Worm (Caenorhabditis elegans): Measurements from ENCODE around the gene sir-2.3.

Gene sir-2.3

DNA sequence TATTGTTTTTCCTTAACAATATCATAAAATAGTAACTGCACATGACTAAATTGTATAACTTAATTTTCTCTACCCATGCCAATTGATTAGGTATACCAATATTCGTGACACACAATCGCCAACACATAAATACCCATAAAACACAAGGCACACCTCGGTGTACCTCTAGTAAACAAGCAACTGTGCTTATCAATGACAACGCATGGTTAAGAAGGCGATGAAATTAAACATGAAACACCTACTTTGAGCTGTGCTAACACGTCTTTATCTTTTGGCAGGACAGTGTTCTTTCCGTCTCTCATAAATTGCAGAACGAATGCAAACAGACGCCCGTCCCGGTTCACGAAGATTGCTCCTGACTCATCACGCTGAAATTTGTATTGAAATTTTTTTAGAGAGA, 20.7 kb upstream of the sir-2.3 start (continued):
- no peak for TF ChIP-seq aly-2 (tag; optimal IDR thresholded peaks at IDR 0.05)
- TF ChIP-seq T20F7.1 (GFP tag; optimal IDR thresholded peaks at IDR 0.05), result no peak
- no peak for TF ChIP-seq tag-97 (GFP tag; IDR thresholded peaks at IDR 0.05)
- TF ChIP-seq nhr-28 (tag; optimal IDR thresholded peaks at IDR 0.05), result peak; percentile 94
- TF ChIP-seq hlh-11 (tag; optimal IDR thresholded peaks at IDR 0.05), result peak; percentile 91
- TF ChIP-seq mep-1 (tag; optimal IDR thresholded peaks at IDR 0.05), result peak; percentile 34
- TF ChIP-seq hlh-30 (tag; optimal IDR thresholded peaks at IDR 0.05; ENCODE audit: insufficient read depth), result peak; percentile 68
- no peak for TF ChIP-seq ama-1 (optimal IDR thresholded peaks at IDR 0.05)
- no peak for TF ChIP-seq dpl-1 (GFP tag; optimal IDR thresholded peaks at IDR 0.05)
- TF ChIP-seq ceh-62 (tag; optimal IDR thresholded peaks at IDR 0.05), result no peak
- no peak for TF ChIP-seq dmd-9 (GFP tag; IDR thresholded peaks at IDR 0.05)
- TF ChIP-seq lin-1 (GFP tag; IDR thresholded peaks at IDR 0.05), result no peak
- no peak for TF ChIP-seq ceh-44 (GFP tag; IDR thresholded peaks at IDR 0.05)
- TF ChIP-seq aha-1 (tag), result no peak
- TF ChIP-seq daf-19 (GFP tag; conservative IDR thresholded peaks at IDR 0.05), result no peak
- no peak for TF ChIP-seq jun-1 (tag; optimal IDR thresholded peaks at IDR 0.05)
- TF ChIP-seq mxl-3 (GFP tag; optimal IDR thresholded peaks at IDR 0.05), result peak; percentile 67
- no peak for TF ChIP-seq ctbp-1 (GFP tag; IDR thresholded peaks at IDR 0.05)
- no peak for TF ChIP-seq nhr-11 (tag; optimal IDR thresholded peaks at IDR 0.05)
- no peak for TF ChIP-seq T26A8.4 (GFP tag; IDR thresholded peaks at IDR 0.05)
- no peak for TF ChIP-seq hmg-1.1 (GFP tag; IDR thresholded peaks at IDR 0.05)
- no peak for TF ChIP-seq lir-3 (tag; optimal IDR thresholded peaks at IDR 0.05)
- no peak for TF ChIP-seq lin-38 (GFP tag; IDR thresholded peaks at IDR 0.05)
- TF ChIP-seq rbr-2 (tag; optimal IDR thresholded peaks at IDR 0.05), result no peak

DNA sequence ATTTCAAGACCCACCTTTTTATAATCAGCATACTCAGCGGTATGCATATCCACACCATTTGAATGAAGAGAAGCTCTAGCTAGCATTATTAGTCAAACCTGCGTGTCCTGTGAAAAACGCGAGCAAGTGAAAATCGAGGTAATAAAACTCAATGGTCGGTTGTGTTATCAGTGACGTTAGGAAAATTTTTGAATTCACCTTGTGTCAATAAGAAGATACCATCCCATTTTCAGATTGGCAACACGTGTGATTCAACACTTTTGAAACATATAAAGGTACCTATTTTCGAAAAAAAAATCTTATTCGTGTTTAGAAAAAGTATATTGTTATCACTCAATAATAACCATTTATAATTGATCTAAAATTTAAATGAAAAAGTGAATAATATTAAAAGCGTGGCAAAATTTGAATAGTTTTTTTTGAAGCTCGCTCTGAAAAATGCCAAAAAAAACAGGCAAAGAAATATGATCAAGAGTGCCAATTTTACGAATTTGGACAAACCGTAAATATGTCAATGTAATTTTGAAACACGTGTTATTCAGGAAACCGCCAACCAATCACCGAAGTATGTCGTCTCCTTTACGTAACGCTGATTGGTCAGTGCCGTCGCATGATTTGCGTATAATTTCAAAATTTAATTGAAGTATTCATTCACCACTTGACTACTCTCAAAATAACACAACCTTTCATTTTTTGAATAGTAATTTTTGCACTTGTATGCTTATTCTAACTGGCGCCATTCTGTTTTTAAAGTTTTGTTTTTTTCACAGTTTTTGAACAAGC, 19.7 kb upstream of the sir-2.3 start, which contains the start of gene F46G10.1:
F46G10.1 (minus strand) TSS at position 115 of the 783 bp plus-strand sequence.
- TF ChIP-seq lim-7 (GFP tag; IDR thresholded peaks at IDR 0.05), result no peak
- no peak for TF ChIP-seq fkh-10 (GFP tag; optimal IDR thresholded peaks at IDR 0.05)
- peak in 1 of 2 experiments; percentile 13 for TF ChIP-seq mdl-1 (tag; optimal IDR thresholded peaks at IDR 0.05)
- peak; percentile 28; the same call in 1 of the 2 replicates for TF ChIP-seq php-3 (GFP tag; IDR thresholded peaks at IDR 0.05)
- TF ChIP-seq nhr-28 (tag; optimal IDR thresholded peaks at IDR 0.05), result peak; percentile 58
- peak; percentile 70 for TF ChIP-seq dve-1 (tag; optimal IDR thresholded peaks at IDR 0.05; ENCODE audit: insufficient read depth)
- peak; percentile 28 for TF ChIP-seq aha-1 (tag)
- TF ChIP-seq daf-16 (GFP tag; optimal IDR thresholded peaks at IDR 0.05), result no peak
- TF ChIP-seq daf-16 (tag; optimal IDR thresholded peaks at IDR 0.05), result peak; percentile 93
- TF ChIP-seq dmd-6 (GFP tag; IDR thresholded peaks at IDR 0.05), result peak; percentile 78
- TF ChIP-seq F44E2.7 (GFP tag; IDR thresholded peaks at IDR 0.05), result no peak
- TF ChIP-seq unc-62 (GFP tag; optimal IDR thresholded peaks at IDR 0.05 in 1 of 2), result peak in 1 of 2 experiments; percentile 1
- no peak for TF ChIP-seq unc-62 (tag; optimal IDR thresholded peaks at IDR 0.05)
- TF ChIP-seq lir-3 (tag; optimal IDR thresholded peaks at IDR 0.05), result no peak
- TF ChIP-seq R02D3.7 (tag; optimal IDR thresholded peaks at IDR 0.05), result no peak
- TF ChIP-seq nhr-77 (tag; optimal IDR thresholded peaks at IDR 0.05), result peak; percentile 39
- TF ChIP-seq ztf-7 (tag; optimal IDR thresholded peaks at IDR 0.05), result peak; percentile 26
- peak; percentile 73 for TF ChIP-seq pqm-1 (tag; optimal IDR thresholded peaks at IDR 0.05)
- TF ChIP-seq mep-1 (tag; optimal IDR thresholded peaks at IDR 0.05), result no peak
- no peak for TF ChIP-seq nhr-10 (tag; optimal IDR thresholded peaks at IDR 0.05)
- peak; percentile 47 for TF ChIP-seq hlh-11 (tag; optimal IDR thresholded peaks at IDR 0.05)
- peak; percentile 21 for TF ChIP-seq hlh-30 (tag; optimal IDR thresholded peaks at IDR 0.05; ENCODE audit: insufficient read depth)
- TF ChIP-seq egl-27 (tag; optimal IDR thresholded peaks at IDR 0.05), result no peak
- no peak for TF ChIP-seq F26F4.8 (GFP tag; conservative IDR thresholded peaks at IDR 0.05)
- TF ChIP-seq F37D6.2 (tag; optimal IDR thresholded peaks at IDR 0.05), result no peak
- no peak for TF ChIP-seq nhr-48 (tag; optimal IDR thresholded peaks at IDR 0.05)

All from whole organism, L4 larva.